Worm (Caenorhabditis elegans) whole organism, late embryonic: ENCODE measurements around the gene Y57A10A.13.

ENCODE experiments used
- F13H6.1 ChIP-seq: sonication (generic microtip); optimal IDR thresholded peaks from 2 replicates; lab custom pipeline; 2016; ENCODE audit warnings: missing genetic modification characterization, missing compliant biosample characterization
- ama-1 ChIP-seq: fragments of 150-350 bp; optimal IDR thresholded peaks from 2 replicates; lab custom pipeline; 2014
- che-1 ChIP-seq: sonication (generic microtip); optimal IDR thresholded peaks from 2 replicates; lab custom pipeline; 2016; ENCODE audit warnings: mild to moderate bottlenecking, missing genetic modification characterization, missing compliant biosample characterization
- dve-1 ChIP-seq: sonication (generic microtip); optimal IDR thresholded peaks from 2 replicates; lab custom pipeline; 2017; ENCODE audit warnings: antibody characterized with exemption, mild to moderate bottlenecking, missing genetic modification characterization, missing compliant biosample characterization
- ets-4 ChIP-seq: sonication (generic microtip); optimal IDR thresholded peaks from 2 replicates; lab custom pipeline; 2016; ENCODE audit warnings: missing genetic modification characterization, missing compliant biosample characterization
- eyg-1 ChIP-seq: sonication (generic microtip); optimal IDR thresholded peaks from 2 replicates; lab custom pipeline; 2016; ENCODE audit warnings: missing genotype, missing genetic modification characterization, missing compliant biosample characterization
- fax-1 ChIP-seq: sonication (generic microtip); optimal IDR thresholded peaks from 2 replicates; lab custom pipeline; 2016; ENCODE audit warnings: missing genotype, missing genetic modification characterization, missing compliant biosample characterization
- nhr-11 ChIP-seq: fragments of 150-350 bp; optimal IDR thresholded peaks from 2 replicates; lab custom pipeline; 2014; ENCODE audit warnings: missing biosample characterization, missing genetic modification characterization
- pha-4 ChIP-seq: fragments of 150-350 bp; optimal IDR thresholded peaks from 2 replicates; lab custom pipeline; 2018; ENCODE audit warnings: missing biosample characterization, missing genetic modification reagents, missing genetic modification characterization
- sox-4 ChIP-seq: sonication (generic microtip); optimal IDR thresholded peaks from 2 replicates; lab custom pipeline; 2017; ENCODE audit warnings: mild to moderate bottlenecking, missing genetic modification characterization, inconsistent platforms, missing compliant biosample characterization
- unc-86 ChIP-seq: sonication (generic microtip); optimal IDR thresholded peaks from 2 replicates; lab custom pipeline; 2016; ENCODE audit warnings: missing genetic modification characterization, missing compliant biosample characterization

ce11 chrII:12150227-12150626 is 34.5 kb downstream of the Y57A10A.13 start:
- TF ChIP-seq nhr-11 (no peak), ets-4 (tag; lab: Kevin White, UChicago) (no peak), pha-4 (no peak), eyg-1 (tag; lab: Kevin White, UChicago) (no peak), ama-1 (lab: Kevin White, UChicago) (no peak), sox-4 (tag; lab: Kevin White, UChicago) (no peak), F13H6.1 (no peak), unc-86 (tag; lab: Kevin White, UChicago) (no peak), fax-1 (tag; lab: Kevin White, UChicago) (no peak), che-1 (tag; lab: Kevin White, UChicago) (no peak), dve-1 (tag; lab: Kevin White, UChicago) (no peak)
